Worm (Caenorhabditis elegans) whole organism, L4/young adult: ENCODE measurements around the gene tag-307.

ENCODE experiments used
- dao-5 ChIP-seq: sonication (generic microtip); optimal IDR thresholded peaks from 2 replicates; lab custom pipeline; 2016; ENCODE audit warnings: missing genotype, missing genetic modification characterization, moderate library complexity, missing compliant biosample characterization
- him-1 ChIP-seq: sonication (generic microtip); optimal IDR thresholded peaks from 2 replicates; lab custom pipeline; 2016; ENCODE audit warnings: missing genotype, missing genetic modification reagents, missing genetic modification characterization, missing compliant biosample characterization

DNA sequence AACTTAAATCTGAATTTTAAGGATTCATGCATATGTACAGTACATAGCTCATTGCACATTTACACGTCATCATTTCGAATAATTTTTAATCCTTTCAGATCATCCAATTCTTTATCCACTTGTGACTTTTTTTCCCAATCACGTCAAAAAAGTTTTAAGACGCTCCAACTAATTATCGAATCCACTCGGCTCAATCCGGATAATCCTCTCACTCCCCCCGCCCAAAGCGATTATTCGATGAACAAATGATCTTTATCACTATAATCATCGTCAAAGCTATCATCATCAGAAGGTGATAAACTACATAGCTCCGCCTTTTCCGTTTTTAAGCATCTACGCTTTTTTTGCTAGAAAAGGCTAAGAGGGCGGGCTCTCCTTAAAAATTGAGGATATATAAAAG, 19.5 kb downstream of the tag-307 start:
- TF ChIP-seq him-1 (tag; lab: Kevin White, UChicago) (no peak), dao-5 (tag; lab: Kevin White, UChicago) (no peak)
